Worm (Caenorhabditis elegans) whole organism, midembryonic: ENCODE results near the gene fust-1.

ENCODE experiments used
- T22C8.4 ChIP-seq: fragments of 200-800 bp; sonication (Bioruptor generic); IDR thresholded peaks from 2 replicates; pipeline ENCODE4 v1.3.6; 2022; ENCODE audit warnings: missing genetic modification characterization, missing compliant biosample characterization
- cog-1 ChIP-seq: sonication (generic microtip); optimal IDR thresholded peaks from 2 replicates; lab custom pipeline; 2016; ENCODE audit warnings: missing genetic modification characterization, missing compliant biosample characterization
- flt-1 ChIP-seq: fragments of 200-800 bp; sonication (Bioruptor generic); IDR thresholded peaks from 2 replicates; pipeline ENCODE4 v1.3.6; 2022; ENCODE audit warnings: missing genetic modification characterization, missing compliant biosample characterization
- klf-2 ChIP-seq: fragments of 200-800 bp; sonication (Bioruptor generic); conservative IDR thresholded peaks from 2 replicates; pipeline ENCODE4 v1.3.6; 2022; ENCODE audit warnings: missing genetic modification reagents, missing genetic modification characterization, missing compliant biosample characterization
- med-1 ChIP-seq: sonication (generic microtip); optimal IDR thresholded peaks from 2 replicates; lab custom pipeline; 2017; ENCODE audit warnings: missing genetic modification characterization, mild to moderate bottlenecking, missing compliant biosample characterization, antibody characterized with exemption, missing genetic modification reagents; ENCODE audit not compliant: insufficient read depth
- ref-1 ChIP-seq: fragments of 200-800 bp; sonication (Bioruptor generic); conservative IDR thresholded peaks from 2 replicates; pipeline ENCODE4 v1.3.6; 2022; ENCODE audit warnings: missing genetic modification reagents, missing genetic modification characterization, missing compliant biosample characterization
- tab-1 ChIP-seq: fragments of 200-800 bp; sonication (Bioruptor generic); IDR thresholded peaks from 2 replicates; pipeline ENCODE4 v1.3.6; 2022; ENCODE audit warnings: missing genetic modification characterization, missing compliant biosample characterization
- ztf-23 ChIP-seq: fragments of 200-800 bp; sonication (Bioruptor generic); IDR thresholded peaks from 2 replicates; pipeline ENCODE4 v1.3.6; 2022; ENCODE audit warnings: missing genetic modification reagents, missing genetic modification characterization, missing compliant biosample characterization
- ztf-29 ChIP-seq: fragments of 200-800 bp; sonication (Bioruptor generic); IDR thresholded peaks from 2 replicates; pipeline ENCODE4 v1.3.6; 2022; ENCODE audit warnings: missing genetic modification reagents, missing genetic modification characterization, missing compliant biosample characterization

The fust-1 gene

DNA sequence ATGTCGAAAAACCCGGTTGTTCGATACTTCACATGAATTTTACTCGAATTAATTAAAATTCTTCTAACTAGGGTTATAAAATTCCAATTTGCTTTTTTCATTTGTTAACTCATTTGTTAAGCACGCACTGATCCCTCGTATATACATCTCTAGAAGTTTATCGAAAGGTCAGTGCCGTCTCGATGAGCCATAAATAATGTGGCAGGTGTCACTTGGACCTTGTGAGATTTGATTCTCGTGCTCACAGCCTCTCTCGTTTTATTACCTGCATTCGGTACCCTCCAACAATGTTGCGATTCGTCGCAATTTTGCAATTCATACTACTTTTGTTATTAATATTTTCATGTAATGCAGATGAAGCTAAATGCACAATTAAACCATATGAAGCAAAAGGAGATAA is 36.0 kb upstream of the fust-1 start, which contains the start of gene spon-1:
Gene spon-1 (plus strand): TSS at position 208 of the 400 bp plus-strand sequence.
- no peak for TF ChIP-seq ref-1 (GFP tag; lab: Robert Waterston, UW)

DNA sequence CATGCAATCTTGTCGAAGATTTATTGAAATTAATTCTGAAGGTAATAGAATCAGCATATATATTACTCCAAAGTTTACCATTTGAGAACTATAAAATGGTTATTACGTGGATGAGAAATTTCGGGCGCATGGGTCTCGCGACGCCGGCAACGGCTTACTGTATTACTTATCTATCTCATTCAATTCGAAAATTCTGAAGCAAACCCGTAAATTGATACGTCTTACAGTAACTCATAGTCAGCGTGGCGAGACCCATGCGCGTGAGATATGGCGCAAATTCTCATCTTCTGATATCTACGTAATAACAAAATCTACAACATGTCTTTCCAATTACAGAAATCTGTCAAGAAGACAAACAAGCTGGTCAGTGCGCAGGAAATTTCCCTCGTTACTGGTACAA is 32.9 kb upstream of the fust-1 start:
- no peak for TF ChIP-seq ztf-29 (GFP tag; lab: Robert Waterston, UW)
- TF ChIP-seq ztf-23 (GFP tag; lab: Robert Waterston, UW), result no peak
- TF ChIP-seq med-1, result no peak
- TF ChIP-seq klf-2, result no peak
- no peak for TF ChIP-seq tab-1 (GFP tag; lab: Robert Waterston, UW)
- TF ChIP-seq cog-1, result no peak
- no peak for TF ChIP-seq flt-1 (GFP tag; lab: Robert Waterston, UW)
- no peak for TF ChIP-seq T22C8.4 (GFP tag; lab: Robert Waterston, UW)
- no peak for TF ChIP-seq ref-1 (GFP tag; lab: Robert Waterston, UW)

DNA sequence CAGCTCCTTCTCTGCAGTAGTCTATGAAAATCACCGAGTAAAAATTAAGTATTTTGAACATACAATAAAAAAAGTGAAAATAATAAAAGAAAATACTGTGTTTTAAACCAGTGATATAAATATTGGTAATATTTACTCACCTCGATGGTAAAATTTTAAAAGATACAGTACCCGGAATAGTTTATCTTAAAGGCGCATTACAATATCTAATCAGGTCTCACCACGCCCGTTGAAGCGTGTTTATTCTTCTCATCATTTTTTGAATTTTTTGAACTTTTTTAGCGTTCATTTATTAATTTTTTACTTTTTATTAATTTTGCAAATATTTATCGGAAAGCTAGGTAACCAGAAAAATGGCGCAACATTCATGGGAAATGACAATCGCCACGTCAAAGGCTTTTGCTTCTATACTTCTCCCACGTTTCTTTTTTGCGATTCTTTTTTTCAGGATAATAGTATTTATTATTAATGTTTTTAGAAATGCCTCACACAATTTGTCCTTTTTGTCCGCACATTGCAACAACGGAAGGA is 30.6 kb upstream of the fust-1 start, which contains the start of gene F10E7.2:
Gene F10E7.2 (plus strand): TSS at position 481 of the 531 bp plus-strand sequence.
- TF ChIP-seq ztf-23 (GFP tag; lab: Robert Waterston, UW) (no peak), ztf-29 (GFP tag; lab: Robert Waterston, UW) (no peak), klf-2 (no peak), flt-1 (GFP tag; lab: Robert Waterston, UW) (no peak), T22C8.4 (GFP tag; lab: Robert Waterston, UW) (no peak), tab-1 (GFP tag; lab: Robert Waterston, UW) (no peak), med-1 (no peak), ref-1 (GFP tag; lab: Robert Waterston, UW) (no peak), cog-1 (no peak)

DNA sequence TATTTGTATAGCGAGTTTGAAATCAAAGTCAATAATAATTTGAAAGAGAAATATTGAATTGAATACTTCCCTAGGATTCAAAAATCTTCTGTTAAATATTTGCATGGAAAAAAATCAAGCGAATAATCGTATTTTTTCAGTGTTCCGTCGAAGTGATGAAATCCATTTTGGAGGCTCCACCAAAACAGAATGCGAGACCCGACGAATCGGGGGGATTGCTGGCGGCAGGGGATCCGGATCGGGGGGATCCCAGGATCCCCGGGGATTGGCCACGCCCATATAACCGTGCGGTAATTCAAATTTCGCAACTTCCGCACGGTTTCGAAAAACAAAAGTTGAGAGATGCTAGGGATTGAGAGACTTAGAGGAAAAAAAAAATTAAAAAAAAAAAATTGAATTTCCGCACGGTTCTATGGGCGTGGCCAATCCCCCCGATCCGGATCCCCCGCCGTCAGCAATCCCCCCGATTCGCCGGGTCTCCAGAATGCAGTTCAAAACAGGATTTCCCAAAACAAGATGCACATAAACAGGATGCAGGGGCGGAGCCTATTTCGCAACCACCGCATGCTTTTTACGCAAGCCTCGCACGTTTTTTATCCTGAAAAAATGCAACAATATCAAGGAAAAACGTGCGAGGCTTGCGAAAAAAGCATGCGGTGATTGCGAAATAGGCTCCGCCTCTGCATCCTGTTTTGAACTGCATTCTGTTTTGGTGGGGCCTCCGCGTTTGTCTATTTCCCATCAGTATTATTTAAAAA is 29.5 kb upstream of the fust-1 start, which contains the start of gene F10E7.11:
Gene F10E7.11 (minus strand): TSS at position 232 of the 758 bp plus-strand sequence.
- TF ChIP-seq klf-2 (no peak), ztf-23 (GFP tag; lab: Robert Waterston, UW) (no peak), med-1 (no peak), ref-1 (GFP tag; lab: Robert Waterston, UW) (no peak), ztf-29 (GFP tag; lab: Robert Waterston, UW) (no peak), flt-1 (GFP tag; lab: Robert Waterston, UW) (no peak), tab-1 (GFP tag; lab: Robert Waterston, UW) (no peak), cog-1 (no peak), T22C8.4 (GFP tag; lab: Robert Waterston, UW) (no peak)

DNA sequence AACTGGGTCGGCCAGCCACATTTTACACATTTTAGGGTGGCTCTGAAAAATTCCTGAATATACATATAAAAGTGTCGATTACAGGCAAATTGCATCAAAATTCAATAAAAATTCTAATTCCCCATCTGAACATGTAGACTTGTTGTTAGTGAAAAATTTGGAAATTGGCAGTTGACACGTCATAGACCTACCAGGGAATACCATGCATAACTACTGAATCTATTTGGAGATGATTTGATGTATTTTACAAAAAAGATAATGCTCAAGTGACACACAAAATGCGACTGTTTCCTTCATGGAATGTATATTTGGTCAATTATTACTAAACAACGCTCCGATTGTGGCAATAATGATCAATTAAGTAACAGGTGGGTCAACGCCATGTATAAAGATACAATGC is 25.9 kb upstream of the fust-1 start, which contains the start of gene F10E7.1:
Gene F10E7.1 (plus strand): TSS at position 301 of the 400 bp plus-strand sequence.
- TF ChIP-seq med-1, result no peak
- TF ChIP-seq T22C8.4 (GFP tag; lab: Robert Waterston, UW), result no peak

DNA sequence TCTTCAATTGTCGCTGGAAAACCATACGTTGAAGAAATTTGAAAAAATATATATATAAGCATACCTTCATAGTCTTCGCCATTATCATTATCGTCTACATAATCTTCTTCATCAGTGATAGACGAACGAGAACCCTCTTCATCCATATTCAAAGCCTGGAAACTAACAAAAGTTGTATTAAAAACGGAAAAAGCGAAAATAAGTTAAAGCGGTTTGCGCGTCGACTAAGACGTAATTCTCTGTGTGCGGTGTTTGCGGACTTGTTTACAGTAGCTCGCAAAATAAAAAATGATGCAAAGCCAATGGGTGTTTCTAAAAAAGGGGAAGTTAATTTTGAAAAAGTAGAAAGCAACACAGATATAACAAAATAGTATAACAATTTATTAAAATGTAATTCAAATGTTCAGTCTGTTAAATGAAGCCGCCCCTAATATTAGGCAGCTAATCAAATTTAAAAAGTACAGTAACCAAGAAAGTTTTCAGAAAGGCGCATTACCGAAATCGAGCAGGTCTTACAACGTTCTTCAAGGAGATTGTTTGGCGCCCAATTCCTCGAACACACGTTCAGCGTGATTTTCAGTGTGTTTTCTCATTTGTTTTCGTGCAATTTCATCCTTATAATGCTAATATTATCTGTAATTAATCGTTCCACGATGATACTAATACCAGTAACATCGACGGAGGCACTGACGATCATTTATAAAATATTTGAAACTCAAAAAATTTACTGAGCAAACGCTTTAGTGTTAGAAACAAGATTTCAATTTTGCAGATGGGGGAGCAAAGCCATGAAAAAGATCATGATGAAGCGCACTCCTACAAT is 20.3 kb upstream of the fust-1 start, which contains the start of the genes T07F8.4 and gld-3:
Gene T07F8.4 (minus strand): TSS at position 162 of the 823 bp plus-strand sequence.
Gene gld-3 (plus strand): TSS at position 773 of the 823 bp plus-strand sequence.
- TF ChIP-seq tab-1 (GFP tag; lab: Robert Waterston, UW) (no peak), ztf-23 (GFP tag; lab: Robert Waterston, UW) (no peak), T22C8.4 (GFP tag; lab: Robert Waterston, UW) (no peak)

DNA sequence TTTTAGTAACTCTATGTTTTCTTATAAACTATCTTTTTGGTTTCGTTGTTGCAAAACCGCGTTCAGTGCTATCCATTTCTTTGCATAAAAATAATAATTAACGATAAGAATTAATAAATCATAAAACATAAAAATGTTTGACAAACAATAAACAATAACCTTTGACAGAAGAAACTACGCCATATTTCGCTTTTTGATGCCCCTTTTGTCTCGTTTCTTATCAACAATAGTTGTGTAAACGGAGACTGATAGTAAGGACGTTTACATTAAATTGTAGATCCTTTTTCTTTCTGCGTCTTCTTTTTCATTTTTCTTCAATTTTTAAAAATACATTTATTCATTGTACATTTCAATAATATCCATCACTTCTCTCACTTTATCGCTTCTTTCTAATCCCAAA is 13.3 kb upstream of the fust-1 start:
- no peak for TF ChIP-seq T22C8.4 (GFP tag; lab: Robert Waterston, UW)
- TF ChIP-seq ztf-29 (GFP tag; lab: Robert Waterston, UW), result no peak
- no peak for TF ChIP-seq klf-2
- no peak for TF ChIP-seq med-1
- TF ChIP-seq tab-1 (GFP tag; lab: Robert Waterston, UW), result no peak
- TF ChIP-seq cog-1, result no peak
- no peak for TF ChIP-seq ztf-23 (GFP tag; lab: Robert Waterston, UW)
- no peak for TF ChIP-seq ref-1 (GFP tag; lab: Robert Waterston, UW)
- TF ChIP-seq flt-1 (GFP tag; lab: Robert Waterston, UW), result no peak

DNA sequence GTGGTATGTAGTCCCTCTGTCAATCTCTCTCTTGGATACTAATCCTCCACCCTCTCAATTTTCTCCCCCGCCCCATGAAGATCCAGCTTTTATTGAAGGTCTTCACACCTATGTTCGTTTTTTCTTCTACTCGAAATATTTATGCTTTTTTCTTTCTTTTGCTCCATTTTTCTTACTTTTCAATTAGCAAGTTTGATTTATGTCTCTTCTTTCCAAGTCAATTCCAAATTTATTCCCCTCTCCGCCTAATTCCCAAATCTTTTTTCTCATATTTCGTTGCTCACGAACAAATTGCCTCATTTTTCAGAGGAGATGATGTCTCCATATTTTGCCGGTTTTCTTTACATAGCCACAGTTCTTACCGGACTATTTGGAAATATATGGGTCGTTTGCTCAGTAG is 8.1 kb upstream of the fust-1 start, which contains the start of gene npr-31:
Gene npr-31 (plus strand): TSS at position 301 of the 400 bp plus-strand sequence.
- no peak for TF ChIP-seq ztf-23 (GFP tag; lab: Robert Waterston, UW)
- TF ChIP-seq cog-1, result no peak
- TF ChIP-seq ztf-29 (GFP tag; lab: Robert Waterston, UW), result no peak
- no peak for TF ChIP-seq flt-1 (GFP tag; lab: Robert Waterston, UW)
- TF ChIP-seq klf-2, result no peak
- TF ChIP-seq med-1, result no peak
- no peak for TF ChIP-seq tab-1 (GFP tag; lab: Robert Waterston, UW)
- TF ChIP-seq ref-1 (GFP tag; lab: Robert Waterston, UW), result no peak
- no peak for TF ChIP-seq T22C8.4 (GFP tag; lab: Robert Waterston, UW)

DNA sequence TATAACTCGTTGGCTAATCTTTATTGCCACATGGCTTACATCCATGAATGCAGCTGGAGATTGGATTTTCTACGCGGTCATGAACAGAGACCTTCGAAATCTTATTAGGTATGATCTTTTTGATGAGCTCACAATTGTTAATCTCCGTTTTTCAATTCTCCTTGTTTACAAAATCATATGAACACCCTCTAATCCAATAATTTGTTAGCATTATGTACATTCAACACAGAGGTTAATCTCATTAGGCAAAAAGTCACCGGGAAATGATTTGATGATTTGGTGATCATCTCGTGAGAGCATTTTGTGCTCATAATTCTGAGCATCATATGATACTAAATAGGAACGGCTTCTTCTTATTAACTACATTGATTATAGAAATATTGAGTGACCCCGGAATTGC is 6.1 kb upstream of the fust-1 start:
- TF ChIP-seq klf-2, result no peak
- TF ChIP-seq ztf-23 (GFP tag; lab: Robert Waterston, UW), result no peak
- no peak for TF ChIP-seq T22C8.4 (GFP tag; lab: Robert Waterston, UW)
- TF ChIP-seq tab-1 (GFP tag; lab: Robert Waterston, UW), result no peak
- TF ChIP-seq flt-1 (GFP tag; lab: Robert Waterston, UW), result no peak
- no peak for TF ChIP-seq med-1
- no peak for TF ChIP-seq cog-1
- no peak for TF ChIP-seq ztf-29 (GFP tag; lab: Robert Waterston, UW)
- no peak for TF ChIP-seq ref-1 (GFP tag; lab: Robert Waterston, UW)
